Worm (Caenorhabditis elegans): ENCODE results near the gene catp-3.

catp-3 gene

ce11 chrV:8031121-8031520 lies 44.7 kb upstream of the catp-3 start, which contains the start of gene vars-1 (continued):
- TF ChIP-seq mcd-1 (GFP tag; IDR thresholded peaks at IDR 0.05) (peak; percentile 90), ceh-40 (GFP tag; IDR thresholded peaks at IDR 0.05) (no peak), F33H1.4 (GFP tag; IDR thresholded peaks at IDR 0.05) (peak; percentile 35; the same call in 1 of the 2 replicates), B0336.3 (GFP tag; IDR thresholded peaks at IDR 0.05) (peak; percentile 55), athp-1 (tag; optimal IDR thresholded peaks at IDR 0.05) (no peak), attf-6 (GFP tag; IDR thresholded peaks at IDR 0.05) (peak; percentile 56; the same call in 1 of the 2 replicates), F49E8.2 (tag; optimal IDR thresholded peaks at IDR 0.05; ENCODE audit: insufficient read depth) (peak; percentile 77), xnd-1 (tag; optimal IDR thresholded peaks at IDR 0.05) (peak; percentile 46)

ce11 chrV:8034811-8035210 lies 41.0 kb upstream of the catp-3 start, which contains the start of gene algn-12:
TSS of gene algn-12 (plus strand) at chrV:8035111.
- TF ChIP-seq ceh-27 (GFP tag; optimal IDR thresholded peaks at IDR 0.05): no peak
- no peak for TF ChIP-seq C06A6.2 (GFP tag; conservative IDR thresholded peaks at IDR 0.05)
- no peak for TF ChIP-seq F57A8.1 (GFP tag; optimal IDR thresholded peaks at IDR 0.05)
- TF ChIP-seq Y79H2A.3 (GFP tag; conservative IDR thresholded peaks at IDR 0.05): no peak
- no peak for TF ChIP-seq T07F8.4 (tag; optimal IDR thresholded peaks at IDR 0.05)
- no peak for TF ChIP-seq ztf-22 (GFP tag; optimal IDR thresholded peaks at IDR 0.05)
- TF ChIP-seq zim-3 (tag; optimal IDR thresholded peaks at IDR 0.05): no peak
- TF ChIP-seq attf-5 (GFP tag; optimal IDR thresholded peaks at IDR 0.05): no peak
- TF ChIP-seq lin-54 (GFP tag; optimal IDR thresholded peaks at IDR 0.05): no peak
- no peak for TF ChIP-seq hmg-1.2 (GFP tag; IDR thresholded peaks at IDR 0.05)
- TF ChIP-seq rpc-1 (optimal IDR thresholded peaks at IDR 0.05): no peak
- no peak for TF ChIP-seq rpc-1 (tag; optimal IDR thresholded peaks at IDR 0.05)
- no peak for TF ChIP-seq F55B11.4 (tag; optimal IDR thresholded peaks at IDR 0.05; ENCODE audit: borderline replicate concordance, insufficient read depth)
- TF ChIP-seq F37B4.10 (GFP tag; IDR thresholded peaks at IDR 0.05): no peak
- no peak for TF ChIP-seq snpc-3.4 (tag; optimal IDR thresholded peaks at IDR 0.05)
- no peak for TF ChIP-seq ztf-6 (GFP tag; IDR thresholded peaks at IDR 0.05)
- TF ChIP-seq mel-28 (tag; optimal IDR thresholded peaks at IDR 0.05; ENCODE audit: borderline replicate concordance): no peak
- TF ChIP-seq nhr-27 (tag; optimal IDR thresholded peaks at IDR 0.05): no peak
- TF ChIP-seq mcd-1 (GFP tag; IDR thresholded peaks at IDR 0.05): no peak

- TF ChIP-seq ceh-58 (GFP tag; IDR thresholded peaks at IDR 0.05) (no peak), ztf-22 (GFP tag; optimal IDR thresholded peaks at IDR 0.05) (no peak), tlf-1 (GFP tag; optimal IDR thresholded peaks at IDR 0.05) (no peak), ccch-3 (GFP tag; optimal IDR thresholded peaks at IDR 0.05) (no peak), tbx-9 (tag; optimal IDR thresholded peaks at IDR 0.05; ENCODE audit: borderline replicate concordance) (no peak), K11D2.4 (GFP tag; IDR thresholded peaks at IDR 0.05) (no peak), F55B11.4 (tag; optimal IDR thresholded peaks at IDR 0.05; ENCODE audit: borderline replicate concordance, insufficient read depth) (no peak), ama-1 (optimal IDR thresholded peaks at IDR 0.05) (no peak), ama-1 (GFP tag; optimal IDR thresholded peaks at IDR 0.05) (no peak), sdz-38 (tag; optimal IDR thresholded peaks at IDR 0.05) (no peak)
Observed at ce11 chrV:8035947-8036346, 39.9 kb upstream of the catp-3 start, which contains the start of gene ZC513.14. TSS of gene ZC513.14 (minus strand) at chrV:8036047.

ce11 chrV:8039085-8039525 lies 36.7 kb upstream of the catp-3 start:
- TF ChIP-seq ztf-3 (GFP tag; optimal IDR thresholded peaks at IDR 0.05): no peak
- no peak for TF ChIP-seq zim-3 (tag; optimal IDR thresholded peaks at IDR 0.05)
- no peak for TF ChIP-seq cebp-2 (GFP tag; IDR thresholded peaks at IDR 0.05)
- no peak for TF ChIP-seq nhr-80 (tag; optimal IDR thresholded peaks at IDR 0.05)
- TF ChIP-seq tlf-1 (GFP tag; optimal IDR thresholded peaks at IDR 0.05): no peak
- TF ChIP-seq unc-62 (GFP tag; optimal IDR thresholded peaks at IDR 0.05): no peak
- no peak for TF ChIP-seq F39B2.1 (GFP tag; IDR thresholded peaks at IDR 0.05)
- TF ChIP-seq snpc-1.1 (tag; optimal IDR thresholded peaks at IDR 0.05; ENCODE audit: insufficient read depth): no peak
- no peak for TF ChIP-seq ceh-58 (GFP tag; IDR thresholded peaks at IDR 0.05)
- no peak for TF ChIP-seq ztf-26 (tag; optimal IDR thresholded peaks at IDR 0.05)
- TF ChIP-seq Y95B8A.8 (GFP tag; IDR thresholded peaks at IDR 0.05): 0 out of 2 replicates have a peak, but pooled peaks have one; percentile 5
- no peak for TF ChIP-seq F55B11.4 (tag; optimal IDR thresholded peaks at IDR 0.05; ENCODE audit: borderline replicate concordance, insufficient read depth)
- TF ChIP-seq lsy-27 (tag; optimal IDR thresholded peaks at IDR 0.05; ENCODE audit: borderline replicate concordance, insufficient read depth): no peak
- no peak for TF ChIP-seq dpff-1 (tag; optimal IDR thresholded peaks at IDR 0.05)
- no peak for TF ChIP-seq nhr-120 (GFP tag; IDR thresholded peaks at IDR 0.05)
- TF ChIP-seq mcd-1 (GFP tag; IDR thresholded peaks at IDR 0.05): no peak; the same call in 1 of the 2 replicates
- peak; percentile 14 for TF ChIP-seq ama-1 (optimal IDR thresholded peaks at IDR 0.05)
- no peak for TF ChIP-seq ama-1 (GFP tag; optimal IDR thresholded peaks at IDR 0.05)
